Fruit fly (Drosophila melanogaster): ENCODE measurements around the gene CG43924.
"Not testable (repeated sequence)": the region's sequence is repeated elsewhere in the genome, so short reads cannot be mapped to it uniquely, and the experiment has no call there.

The CG43924 gene

dm6 chr2L:15710999-15711398 lies at the start of gene CG43924:
Gene CG43924 (minus strand): TSS chr2L:15711099.
- not testable (repeated sequence) for TF ChIP-seq CG34367 (tag; optimal IDR thresholded peaks at IDR 0.05); rn (GFP tag; IDR thresholded peaks at IDR 0.05); CG17806 (tag; optimal IDR thresholded peaks at IDR 0.05)

DNA sequence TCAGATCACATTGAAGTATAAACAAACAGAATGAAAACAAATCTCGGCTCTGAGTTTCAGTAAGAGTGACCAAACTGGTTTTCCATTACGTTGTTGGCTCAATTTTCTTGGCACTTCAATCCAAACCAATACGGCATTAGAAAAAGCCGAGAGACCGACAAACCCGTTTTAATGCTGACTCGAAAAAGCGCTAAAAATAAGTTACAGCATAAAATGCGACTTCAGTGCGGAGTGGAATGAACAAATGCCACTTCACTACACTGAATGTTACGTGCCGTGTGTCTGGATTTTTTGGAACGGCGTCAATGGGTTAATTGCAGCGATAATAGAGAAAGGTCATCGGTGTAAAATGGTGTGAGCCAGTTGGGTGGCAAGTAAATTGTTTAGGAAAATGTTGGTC lies 49.8 kb upstream of the CG43924 start:
- TF ChIP-seq rn (GFP tag; IDR thresholded peaks at IDR 0.05) = no peak
- no peak for TF ChIP-seq CG12605 (GFP tag; IDR thresholded peaks at IDR 0.05)
- TF ChIP-seq CG17806 (tag; optimal IDR thresholded peaks at IDR 0.05) = no peak
- TF ChIP-seq CG15710 (tag; optimal IDR thresholded peaks at IDR 0.05) = no peak
- TF ChIP-seq Ets98B (GFP tag; IDR thresholded peaks at IDR 0.05) = no peak; the same call in 1 of the 2 replicates
- no peak for TF ChIP-seq D1 (tag; optimal IDR thresholded peaks at IDR 0.05)
- TF ChIP-seq CG4496 (GFP tag; IDR thresholded peaks at IDR 0.05) = no peak
- no peak for TF ChIP-seq CG9948 (tag; optimal IDR thresholded peaks at IDR 0.05)
- no peak for TF ChIP-seq Pif1B (GFP tag; optimal IDR thresholded peaks at IDR 0.05)
- no peak for TF ChIP-seq Pif1A (GFP tag; optimal IDR thresholded peaks at IDR 0.05)
- no peak for TF ChIP-seq CG8159 (tag; optimal IDR thresholded peaks at IDR 0.05)
- no peak for TF ChIP-seq CG34367 (tag; optimal IDR thresholded peaks at IDR 0.05)
- no peak for TF ChIP-seq gl (tag; optimal IDR thresholded peaks at IDR 0.05)
- no peak for TF ChIP-seq fd96Ca (GFP tag; IDR thresholded peaks at IDR 0.05)
- no peak for TF ChIP-seq EcR (GFP tag; optimal IDR thresholded peaks at IDR 0.05)
- TF ChIP-seq CG13204 (GFP tag; optimal IDR thresholded peaks at IDR 0.05) = no peak
- TF ChIP-seq CG14655 (GFP tag; optimal IDR thresholded peaks at IDR 0.05) = no peak
- no peak for TF ChIP-seq Snoo (tag; optimal IDR thresholded peaks at IDR 0.05)
- TF ChIP-seq CG10348 (GFP tag; IDR thresholded peaks at IDR 0.05) = no peak
- TF ChIP-seq CG8301 (tag; optimal IDR thresholded peaks at IDR 0.05) = no peak

DNA sequence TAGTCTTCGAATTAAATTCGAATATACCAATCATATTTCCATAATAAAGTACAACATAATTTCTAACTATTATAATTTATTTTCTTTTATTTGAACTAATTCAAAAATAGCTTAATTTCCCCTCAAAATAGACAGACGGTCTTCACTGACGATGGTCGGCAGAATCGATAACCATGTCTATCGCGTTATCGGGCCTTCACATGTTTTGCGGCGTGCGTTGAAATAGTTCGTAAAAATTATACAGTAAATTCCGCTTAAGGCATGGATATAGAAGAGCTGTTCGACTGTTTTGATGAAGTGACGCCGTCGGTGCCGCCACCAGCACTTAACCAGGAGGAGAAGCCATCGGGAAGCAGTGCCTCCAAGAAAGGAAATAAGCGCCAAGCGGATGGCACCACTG lies 41.2 kb upstream of the CG43924 start, which contains the start of gene Mtr4:
TSS of gene Mtr4 (plus strand) at position 168 of the 400 bp plus-strand sequence.
- no peak for TF ChIP-seq CG12605 (GFP tag; IDR thresholded peaks at IDR 0.05)
- no peak for TF ChIP-seq CG9948 (tag; optimal IDR thresholded peaks at IDR 0.05)
- TF ChIP-seq CG8159 (tag; optimal IDR thresholded peaks at IDR 0.05) = no peak
- TF ChIP-seq CG17806 (tag; optimal IDR thresholded peaks at IDR 0.05) = no peak
- no peak for TF ChIP-seq rn (GFP tag; IDR thresholded peaks at IDR 0.05)
- no peak for TF ChIP-seq CG10348 (GFP tag; IDR thresholded peaks at IDR 0.05)
- TF ChIP-seq CG15710 (tag; optimal IDR thresholded peaks at IDR 0.05) = no peak
- TF ChIP-seq CG14655 (GFP tag; optimal IDR thresholded peaks at IDR 0.05) = no peak
- no peak for TF ChIP-seq Pif1A (GFP tag; optimal IDR thresholded peaks at IDR 0.05)
- no peak for TF ChIP-seq Ets98B (GFP tag; IDR thresholded peaks at IDR 0.05)

dm6 chr2L:15751259-15751555 lies 40.3 kb upstream of the CG43924 start:
- peak; percentile 47 for TF ChIP-seq D1 (tag; optimal IDR thresholded peaks at IDR 0.05)
- no peak for TF ChIP-seq CG4496 (GFP tag; IDR thresholded peaks at IDR 0.05)

- TF ChIP-seq gl (tag; optimal IDR thresholded peaks at IDR 0.05) (no peak), CG12605 (GFP tag; IDR thresholded peaks at IDR 0.05) (no peak), Snoo (tag; optimal IDR thresholded peaks at IDR 0.05) (peak; percentile 9), rn (GFP tag; IDR thresholded peaks at IDR 0.05) (no peak), Ets98B (GFP tag; IDR thresholded peaks at IDR 0.05) (no peak), D1 (tag; optimal IDR thresholded peaks at IDR 0.05) (no peak), EcR (GFP tag; optimal IDR thresholded peaks at IDR 0.05) (no peak)
Measured at dm6 chr2L:15750523-15751258, 39.8 kb upstream of the CG43924 start, which contains the start of gene ND-B17. Gene ND-B17 (minus strand): TSS chr2L:15751078.

DNA sequence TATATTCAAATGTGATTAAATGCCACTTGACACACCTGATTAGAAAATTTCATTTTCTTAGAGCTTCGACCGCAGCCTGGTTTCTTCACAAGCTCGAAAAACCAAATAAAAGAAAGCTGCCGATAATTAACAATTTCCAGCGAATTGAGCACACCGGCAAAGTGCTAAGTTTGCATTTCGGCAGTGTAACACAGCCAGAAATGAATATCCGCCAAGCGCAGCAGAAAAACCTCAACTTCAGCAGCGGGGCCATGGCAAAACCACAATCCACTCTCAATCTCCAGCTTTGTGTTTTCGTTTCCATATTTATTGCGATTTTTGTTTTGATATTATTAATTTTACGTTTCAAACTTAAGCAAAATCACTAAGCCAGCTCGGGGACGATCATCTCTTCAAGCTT lies 38.4 kb upstream of the CG43924 start:
- TF ChIP-seq EcR (GFP tag; optimal IDR thresholded peaks at IDR 0.05) = no peak
- TF ChIP-seq D1 (tag; optimal IDR thresholded peaks at IDR 0.05) = no peak
- TF ChIP-seq Snoo (tag; optimal IDR thresholded peaks at IDR 0.05) = no peak
- no peak for TF ChIP-seq CG10348 (GFP tag; IDR thresholded peaks at IDR 0.05)
- TF ChIP-seq Pif1B (GFP tag; optimal IDR thresholded peaks at IDR 0.05) = no peak
- TF ChIP-seq CG14655 (GFP tag; optimal IDR thresholded peaks at IDR 0.05) = no peak
- TF ChIP-seq rn (GFP tag; IDR thresholded peaks at IDR 0.05) = no peak
- TF ChIP-seq CG32121 (GFP tag; IDR thresholded peaks at IDR 0.05) = no peak
- TF ChIP-seq Pif1A (GFP tag; optimal IDR thresholded peaks at IDR 0.05) = no peak
- TF ChIP-seq CG8301 (tag; optimal IDR thresholded peaks at IDR 0.05) = no peak
- TF ChIP-seq gl (tag; optimal IDR thresholded peaks at IDR 0.05) = no peak
- no peak for TF ChIP-seq CG13204 (GFP tag; optimal IDR thresholded peaks at IDR 0.05)
- no peak for TF ChIP-seq CG17806 (tag; optimal IDR thresholded peaks at IDR 0.05)
- no peak for TF ChIP-seq CG15710 (tag; optimal IDR thresholded peaks at IDR 0.05)
- no peak for TF ChIP-seq CG9948 (tag; optimal IDR thresholded peaks at IDR 0.05)
- TF ChIP-seq CG34367 (tag; optimal IDR thresholded peaks at IDR 0.05) = no peak
- no peak for TF ChIP-seq CG12605 (GFP tag; IDR thresholded peaks at IDR 0.05)
- no peak for TF ChIP-seq CG4496 (GFP tag; IDR thresholded peaks at IDR 0.05)

DNA sequence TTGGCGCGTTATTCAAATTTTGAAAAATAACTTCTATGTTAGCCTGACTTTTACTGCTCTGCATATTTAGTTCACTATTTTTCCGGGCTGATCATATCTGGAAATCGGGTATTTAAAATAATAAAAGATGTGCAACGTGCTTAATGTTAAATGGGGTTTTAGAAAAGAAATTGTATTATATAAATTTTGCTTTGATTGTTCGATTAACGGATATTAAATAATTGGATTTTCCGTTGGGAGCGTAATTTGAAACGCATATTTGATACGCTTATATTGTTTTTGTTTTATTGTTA lies 37.3 kb upstream of the CG43924 start:
- no peak for TF ChIP-seq CG10348 (GFP tag; IDR thresholded peaks at IDR 0.05)
